Worm (Caenorhabditis elegans) whole organism, midembryonic: Measurements from ENCODE around the gene T20G5.12.

Experiments used
- T22C8.4 ChIP-seq: fragments of 200-800 bp; sonication (Bioruptor generic); IDR thresholded peaks from 2 replicates; pipeline ENCODE4 v1.3.6; 2022; ENCODE audit warnings: missing genetic modification characterization, missing compliant biosample characterization
- med-1 ChIP-seq: sonication (generic microtip); optimal IDR thresholded peaks from 2 replicates; lab custom pipeline; 2017; ENCODE audit warnings: missing genetic modification characterization, mild to moderate bottlenecking, missing compliant biosample characterization, antibody characterized with exemption, missing genetic modification reagents; ENCODE audit not compliant: insufficient read depth
- ztf-23 ChIP-seq: fragments of 200-800 bp; sonication (Bioruptor generic); IDR thresholded peaks from 2 replicates; pipeline ENCODE4 v1.3.6; 2022; ENCODE audit warnings: missing genetic modification reagents, missing genetic modification characterization, missing compliant biosample characterization

ce11 chrIII:10186160-10186559, 15.2 kb upstream of the T20G5.12 start, which contains the start of gene unc-47:
- TF ChIP-seq T22C8.4 (GFP tag; lab: Robert Waterston, UW) (no peak), ztf-23 (GFP tag; lab: Robert Waterston, UW) (no peak), med-1 (no peak)
